Worm (Caenorhabditis elegans): ENCODE measurements around the gene K10G6.5.

DNA sequence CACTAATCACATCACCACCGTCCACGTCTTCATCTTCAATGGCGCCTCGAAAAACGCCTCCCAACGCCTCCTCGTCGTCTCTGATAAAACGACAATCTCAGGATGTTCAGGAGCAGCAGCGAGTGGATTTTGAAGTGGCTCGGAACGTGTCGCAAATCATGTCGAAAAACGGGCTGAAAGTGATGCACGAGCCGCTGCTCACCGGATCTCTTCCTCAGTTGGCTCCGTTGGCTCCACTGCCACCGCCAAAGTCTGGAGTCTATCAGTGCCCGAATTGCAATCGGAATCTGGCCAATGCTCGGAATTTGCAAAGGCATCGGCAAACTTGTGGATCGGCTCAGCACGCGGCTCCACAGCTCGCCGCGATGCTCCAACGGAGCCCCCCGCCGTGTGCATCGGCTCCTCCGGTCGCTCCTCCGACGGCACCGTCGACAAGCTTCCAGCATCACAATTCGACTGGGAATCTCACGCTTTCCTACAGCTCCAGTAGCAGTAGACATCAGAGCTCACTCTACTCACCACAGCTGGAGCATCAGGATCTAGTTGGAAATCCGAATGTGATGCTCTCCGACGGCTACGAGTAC is 22.7 kb upstream of the K10G6.5 start:
- no peak for TF ChIP-seq sea-1 (GFP tag; conservative IDR thresholded peaks at IDR 0.05)
- no peak for TF ChIP-seq tbx-11 (GFP tag; IDR thresholded peaks at IDR 0.05)
- no peak for TF ChIP-seq ceh-13 (GFP tag; optimal IDR thresholded peaks at IDR 0.05)
- TF ChIP-seq flt-1 (GFP tag; IDR thresholded peaks at IDR 0.05) = no peak
- TF ChIP-seq hmbx-1 (tag; optimal IDR thresholded peaks at IDR 0.05) = no peak
- no peak for TF ChIP-seq F13C5.2 (tag; optimal IDR thresholded peaks at IDR 0.05)
- TF ChIP-seq hnd-1 (tag; optimal IDR thresholded peaks at IDR 0.05) = no peak
- TF ChIP-seq ama-1 (optimal IDR thresholded peaks at IDR 0.05) = no peak
- TF ChIP-seq scrt-1 (GFP tag; IDR thresholded peaks at IDR 0.05) = no peak
- no peak for TF ChIP-seq ets-7 (tag; optimal IDR thresholded peaks at IDR 0.05)

Measured in whole organism, early embryonic.